Fruit fly (Drosophila melanogaster): Measurements from ENCODE around the gene CG3857.

The CG3857 gene

dm6 chrX:1951391-1952066, 11.7 kb upstream of the CG3857 start (continued):
- peak; percentile 74 for TF ChIP-seq CG17612 (GFP tag; IDR thresholded peaks at IDR 0.05)
- peak; percentile 95 for TF ChIP-seq tup (GFP tag; optimal IDR thresholded peaks at IDR 0.05)
- TF ChIP-seq CG8281 (tag; optimal IDR thresholded peaks at IDR 0.05): peak; percentile 85
- peak; percentile 93 for TF ChIP-seq CrebB (tag; optimal IDR thresholded peaks at IDR 0.05)
- peak; percentile 89 for TF ChIP-seq CG2199 (GFP tag; IDR thresholded peaks at IDR 0.05)
- peak; percentile 72 for TF ChIP-seq CG3995 (GFP tag; optimal IDR thresholded peaks at IDR 0.05)
- TF ChIP-seq slou (GFP tag; optimal IDR thresholded peaks at IDR 0.05): peak; percentile 80
- TF ChIP-seq CG14050 (GFP tag; IDR thresholded peaks at IDR 0.05): peak; percentile 84
- peak; percentile 78 for TF ChIP-seq Oaz (GFP tag; IDR thresholded peaks at IDR 0.05)
- peak; percentile 92 for TF ChIP-seq CG11398 (GFP tag; optimal IDR thresholded peaks at IDR 0.05)
- TF ChIP-seq CG6254 (GFP tag; optimal IDR thresholded peaks at IDR 0.05): peak; percentile 95
- TF ChIP-seq CG18764 (GFP tag; optimal IDR thresholded peaks at IDR 0.05): peak; percentile 95
- TF ChIP-seq Nf-YA (GFP tag; IDR thresholded peaks at IDR 0.05): peak; percentile 87
- peak; percentile 91 for TF ChIP-seq Bteb2 (GFP tag; optimal IDR thresholded peaks at IDR 0.05)
- TF ChIP-seq pfk (GFP tag; optimal IDR thresholded peaks at IDR 0.05): peak; percentile 54
- peak; percentile 83 for TF ChIP-seq D19B (GFP tag; optimal IDR thresholded peaks at IDR 0.05)
- peak; percentile 96 for TF ChIP-seq tap (tag; optimal IDR thresholded peaks at IDR 0.05)
- TF ChIP-seq twi (tag; optimal IDR thresholded peaks at IDR 0.05): peak; percentile 76
- TF ChIP-seq CG12236 (GFP tag; optimal IDR thresholded peaks at IDR 0.05): peak; percentile 94
- peak; percentile 92 for TF ChIP-seq Rx (GFP tag; IDR thresholded peaks at IDR 0.05)
- peak; percentile 95 for TF ChIP-seq HmgZ (tag; optimal IDR thresholded peaks at IDR 0.05)
- TF ChIP-seq Trl (optimal IDR thresholded peaks at IDR 0.05): peak; percentile 55 to 64
- peak; percentile 96 for TF ChIP-seq Trl (GFP tag; optimal IDR thresholded peaks at IDR 0.05)
- no peak for TF ChIP-seq Tbp (GFP tag; optimal IDR thresholded peaks at IDR 0.05)
- TF ChIP-seq CG1233 (GFP tag; optimal IDR thresholded peaks at IDR 0.05): peak; percentile 95
- peak; percentile 90 for TF ChIP-seq CG10462 (GFP tag; optimal IDR thresholded peaks at IDR 0.05)
- TF ChIP-seq pho (GFP tag; optimal IDR thresholded peaks at IDR 0.05): peak; percentile 93
- TF ChIP-seq CG18262 (tag; optimal IDR thresholded peaks at IDR 0.05): peak; percentile 95
- TF ChIP-seq CG6175 (GFP tag; IDR thresholded peaks at IDR 0.05): peak; percentile 68; the same call in 1 of the 3 replicates
- TF ChIP-seq CG7357 (GFP tag; IDR thresholded peaks at IDR 0.05): peak; percentile 78; the same call in 2 of the 3 replicates
- peak; percentile 59 for TF ChIP-seq CG10321 (GFP tag; IDR thresholded peaks at IDR 0.05)
- TF ChIP-seq pb (GFP tag; optimal IDR thresholded peaks at IDR 0.05): peak; percentile 96
- TF ChIP-seq Doc2 (GFP tag; IDR thresholded peaks at IDR 0.05): peak; percentile 21; the same call in 1 of the 2 replicates
- peak; percentile 94 for TF ChIP-seq Optix (GFP tag; IDR thresholded peaks at IDR 0.05)
- TF ChIP-seq CG4404 (GFP tag; IDR thresholded peaks at IDR 0.05): peak; percentile 81
- TF ChIP-seq CG12391 (tag; optimal IDR thresholded peaks at IDR 0.05): peak; percentile 96
- TF ChIP-seq Elba2 (GFP tag; optimal IDR thresholded peaks at IDR 0.05): peak; percentile 31
- peak; percentile 96 for TF ChIP-seq tin (GFP tag; optimal IDR thresholded peaks at IDR 0.05)
- TF ChIP-seq Hr78 (GFP tag; optimal IDR thresholded peaks at IDR 0.05): peak in 1 of 2 experiments; percentile 86
- no peak for TF ChIP-seq Dref (GFP tag; IDR thresholded peaks at IDR 0.05)
- TF ChIP-seq Dp (GFP tag; optimal IDR thresholded peaks at IDR 0.05): peak; percentile 3
- peak; percentile 95 for TF ChIP-seq her (GFP tag; optimal IDR thresholded peaks at IDR 0.05)
- peak; percentile 93 for TF ChIP-seq Dek (tag; optimal IDR thresholded peaks at IDR 0.05)
- TF ChIP-seq CG12299 (tag; optimal IDR thresholded peaks at IDR 0.05): peak; percentile 89
- peak; percentile 69 for TF ChIP-seq Abd-B (GFP tag; optimal IDR thresholded peaks at IDR 0.05)
- peak; percentile 96 for TF ChIP-seq fd96Cb (tag; optimal IDR thresholded peaks at IDR 0.05)
- peak; percentile 77; the same call in 1 of the 2 replicates for TF ChIP-seq bowl (GFP tag; IDR thresholded peaks at IDR 0.05)
- peak; percentile 94 for TF ChIP-seq CG14710 (tag; optimal IDR thresholded peaks at IDR 0.05)
- TF ChIP-seq chm (GFP tag; IDR thresholded peaks at IDR 0.05): peak; percentile 96
- TF ChIP-seq Chrac-16 (GFP tag; optimal IDR thresholded peaks at IDR 0.05): peak; percentile 95
- TF ChIP-seq CG14014 (GFP tag; IDR thresholded peaks at IDR 0.05): peak; percentile 95

Data from whole organism, embryonic.